Fruit fly (Drosophila melanogaster) whole organism, adult: ENCODE results near the gene CG4631.

Source experiments
- CG11617 ChIP-seq: fragments of 200-800 bp; sonication (Bioruptor generic); optimal IDR thresholded peaks from 2 replicates; lab custom pipeline; 2017; ENCODE audit warnings: mild to moderate bottlenecking, missing biosample characterization, missing genetic modification reagents, missing genetic modification characterization
- CG14711 ChIP-seq: fragments of 200-800 bp; sonication (Bioruptor generic); optimal IDR thresholded peaks from 2 replicates; lab custom pipeline; 2018; ENCODE audit warnings: missing biosample characterization, mild to moderate bottlenecking, missing genetic modification characterization, moderate library complexity
- CG33017 ChIP-seq: fragments of 200-800 bp; sonication (Bioruptor generic); optimal IDR thresholded peaks from 2 replicates; lab custom pipeline; 2018; ENCODE audit warnings: missing biosample characterization, mild to moderate bottlenecking, missing genetic modification characterization, moderate library complexity
- CG7101 ChIP-seq: fragments of 200-800 bp; sonication (Bioruptor generic); optimal IDR thresholded peaks from 2 replicates; lab custom pipeline; 2018; ENCODE audit warnings: missing biosample characterization, mild to moderate bottlenecking, missing genetic modification characterization, moderate library complexity
- Clk ChIP-seq: fragments of 200-800 bp; sonication (Bioruptor generic); optimal IDR thresholded peaks from 2 replicates; lab custom pipeline; 2017; ENCODE audit warnings: missing biosample characterization, missing genetic modification characterization
- Hr96 ChIP-seq: fragments of 200-800 bp; sonication (Bioruptor generic); optimal IDR thresholded peaks from 2 replicates; lab custom pipeline; 2016; ENCODE audit warnings: missing biosample characterization, missing genetic modification characterization
- bab1 ChIP-seq: fragments of 200-800 bp; sonication (Bioruptor generic); optimal IDR thresholded peaks from 3 replicates; lab custom pipeline; 2019; ENCODE audit warnings: missing biosample characterization, mild to moderate bottlenecking, missing genetic modification characterization, moderate library complexity
- kay ChIP-seq: fragments of 200-800 bp; sonication (Bioruptor generic); peaks from one replicate; lab custom pipeline; 2016; ENCODE audit warnings: missing biosample characterization, missing genetic modification characterization, borderline replicate concordance
- ovo ChIP-seq: fragments of 200-800 bp; sonication (Bioruptor generic); optimal IDR thresholded peaks from 2 replicates; lab custom pipeline; 2016; ENCODE audit warnings: missing biosample characterization, missing genetic modification characterization
- pad ChIP-seq: fragments of 200-800 bp; sonication (Bioruptor generic); optimal IDR thresholded peaks from 3 replicates; lab custom pipeline; 2017; ENCODE audit warnings: missing biosample characterization, missing genetic modification characterization, mild to moderate bottlenecking, moderate library complexity, missing genetic modification reagents
- tj ChIP-seq: fragments of 200-800 bp; sonication (Bioruptor generic); optimal IDR thresholded peaks from 3 replicates; lab custom pipeline; 2017; ENCODE audit warnings: missing biosample characterization, mild to moderate bottlenecking, missing genetic modification characterization, moderate library complexity
- toe ChIP-seq: fragments of 200-800 bp; sonication (Bioruptor generic); optimal IDR thresholded peaks from 2 replicates; lab custom pipeline; 2016; ENCODE audit warnings: missing biosample characterization, missing genetic modification characterization

- TF ChIP-seq CG33017 (tag; lab: Kevin White, UChicago): no peak
- TF ChIP-seq bab1 (GFP tag; lab: Kevin White, UChicago): no peak
- TF ChIP-seq Clk (GFP tag; lab: Kevin White, UChicago): no peak
- no peak for TF ChIP-seq CG7101 (tag; lab: Kevin White, UChicago)
- no peak for TF ChIP-seq toe (GFP tag; lab: Kevin White, UChicago)
- no peak for TF ChIP-seq kay (GFP tag; lab: Kevin White, UChicago)
- no peak for TF ChIP-seq tj (GFP tag; lab: Kevin White, UChicago)
- TF ChIP-seq CG14711 (tag; lab: Kevin White, UChicago): no peak
- no peak for TF ChIP-seq pad (GFP tag; lab: Kevin White, UChicago)
- no peak for TF ChIP-seq CG11617 (GFP tag; lab: Kevin White, UChicago)
- TF ChIP-seq ovo (GFP tag; lab: Kevin White, UChicago): no peak
- TF ChIP-seq Hr96 (GFP tag; lab: Kevin White, UChicago): no peak
Measured at dm6 chr2L:16648925-16649324, 41.8 kb downstream of the CG4631 start.
